Fruit fly (Drosophila melanogaster) whole organism, pupa: ENCODE measurements around the gene CG43980.
A peak's percentile ranks its signal among the peaks of the same experiment; 100 is the strongest.

Experiments
- CG13204 ChIP-seq: fragments of 200-800 bp; sonication (Bioruptor generic); optimal IDR thresholded peaks from 2 replicates; lab custom pipeline; 2018; ENCODE audit warnings: missing biosample characterization, mild to moderate bottlenecking, missing genetic modification characterization, moderate library complexity
- CG14655 ChIP-seq: fragments of 200-800 bp; sonication (Bioruptor generic); optimal IDR thresholded peaks from 3 replicates; lab custom pipeline; 2017; ENCODE audit warnings: mild to moderate bottlenecking, missing biosample characterization, missing genetic modification reagents, missing genetic modification characterization
- CG17806 ChIP-seq: fragments of 200-800 bp; sonication (Bioruptor generic); optimal IDR thresholded peaks from 2 replicates; lab custom pipeline; 2018; ENCODE audit warnings: missing biosample characterization, mild to moderate bottlenecking, missing genetic modification characterization, moderate library complexity
- CG8159 ChIP-seq: fragments of 200-800 bp; sonication (Bioruptor generic); optimal IDR thresholded peaks from 3 replicates; lab custom pipeline; 2018; ENCODE audit warnings: missing biosample characterization, mild to moderate bottlenecking, missing genetic modification characterization, moderate library complexity
- CG8301 ChIP-seq: fragments of 200-800 bp; sonication (Bioruptor generic); optimal IDR thresholded peaks from 2 replicates; lab custom pipeline; 2018; ENCODE audit warnings: missing biosample characterization, mild to moderate bottlenecking, missing genetic modification characterization
- Pif1A ChIP-seq: fragments of 200-800 bp; sonication (Bioruptor generic); optimal IDR thresholded peaks from 3 replicates; lab custom pipeline; 2016; ENCODE audit warnings: missing biosample characterization, missing genetic modification characterization
- Snoo ChIP-seq: fragments of 200-800 bp; sonication (Bioruptor generic); optimal IDR thresholded peaks from 3 replicates; lab custom pipeline; 2017; ENCODE audit warnings: missing biosample characterization, mild to moderate bottlenecking, missing genetic modification characterization, inconsistent platforms
- fd96Ca ChIP-seq: fragments of 200-800 bp; sonication (Bioruptor generic); IDR thresholded peaks from 3 replicates; pipeline ENCODE4 v1.3.6; 2022; ENCODE audit warnings: missing biosample characterization, missing genetic modification characterization

dm6 chr3L:21685753-21686152 is 41.0 kb downstream of the CG43980 start:
- TF ChIP-seq CG8159 (tag; lab: Kevin White, UChicago) (peak; percentile 94), CG8301 (tag; lab: Kevin White, UChicago) (peak; percentile 69), Pif1A (peak; percentile 74), CG14655 (GFP tag; lab: Kevin White, UChicago) (peak; percentile 86), CG17806 (tag; lab: Kevin White, UChicago) (peak; percentile 87), fd96Ca (GFP tag; lab: Robert Waterston, UW) (peak; percentile 49; the same call in 1 of the 3 replicates), CG13204 (peak; percentile 83), Snoo (tag; lab: Kevin White, UChicago) (no peak)
